Worm (Caenorhabditis elegans) whole organism, late embryonic: ENCODE measurements around the gene catp-5.

Experiments
- ceh-24 ChIP-seq: sonication (generic microtip); optimal IDR thresholded peaks from 2 replicates; lab custom pipeline; 2016; ENCODE audit warnings: mild to moderate bottlenecking, missing genetic modification characterization, missing compliant biosample characterization
- che-1 ChIP-seq: sonication (generic microtip); optimal IDR thresholded peaks from 2 replicates; lab custom pipeline; 2016; ENCODE audit warnings: mild to moderate bottlenecking, missing genetic modification characterization, missing compliant biosample characterization
- fkh-10 ChIP-seq: fragments of 150-350 bp; optimal IDR thresholded peaks from 2 replicates; lab custom pipeline; 2014; ENCODE audit warnings: missing biosample characterization, missing genetic modification reagents, missing genetic modification characterization
- nhr-11 ChIP-seq: fragments of 150-350 bp; optimal IDR thresholded peaks from 2 replicates; lab custom pipeline; 2014; ENCODE audit warnings: missing biosample characterization, missing genetic modification characterization

DNA sequence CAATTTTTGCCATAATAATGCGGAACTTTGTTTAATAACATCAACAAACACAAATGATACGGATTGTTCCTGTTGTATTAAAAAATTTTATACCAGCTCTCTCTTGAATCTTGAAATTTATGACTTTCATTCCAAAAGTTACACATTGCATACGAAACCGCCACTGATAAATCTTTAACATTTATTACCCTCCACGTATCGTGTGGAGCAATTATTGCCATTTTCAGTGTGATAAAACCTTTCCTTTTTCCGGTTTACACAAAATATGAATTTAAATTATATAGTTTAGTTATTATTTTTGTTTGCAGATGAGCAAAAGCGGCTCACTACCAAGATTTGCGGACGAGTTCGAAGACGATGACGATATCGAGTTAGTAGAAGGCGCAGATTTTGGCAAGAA is 37.8 kb downstream of the catp-5 start, which contains the start of gene C18A11.3:
- no peak for TF ChIP-seq nhr-11 (tag; lab: Kevin White, UChicago)
- no peak for TF ChIP-seq che-1 (tag; lab: Kevin White, UChicago)
- TF ChIP-seq ceh-24 (tag; lab: Kevin White, UChicago), result no peak
- TF ChIP-seq fkh-10 (GFP tag; lab: Kevin White, UChicago), result no peak
